Worm (Caenorhabditis elegans) whole organism, L4 larva: ENCODE results near the gene C45B2.3.

Experiments
- D1046.2 ChIP-seq: fragments of 200-800 bp; sonication (Bioruptor generic); IDR thresholded peaks from 2 replicates; pipeline ENCODE4 v1.3.6; 2022; ENCODE audit warnings: missing genetic modification characterization, missing compliant biosample characterization
- F10B5.3 ChIP-seq: sonication (generic microtip); optimal IDR thresholded peaks from 2 replicates; lab custom pipeline; 2016; ENCODE audit warnings: mild to moderate bottlenecking, missing genetic modification characterization, missing compliant biosample characterization
- F26F4.8 ChIP-seq: fragments of 200-800 bp; sonication (Bioruptor generic); conservative IDR thresholded peaks from 2 replicates; pipeline ENCODE4 v1.3.6; 2022; ENCODE audit warnings: missing genetic modification characterization, missing compliant biosample characterization
- F37D6.2 ChIP-seq: sonication (generic microtip); optimal IDR thresholded peaks from 2 replicates; lab custom pipeline; 2016; ENCODE audit warnings: mild to moderate bottlenecking, missing genetic modification characterization, missing compliant biosample characterization
- F44E2.7 ChIP-seq: fragments of 200-800 bp; sonication (Bioruptor generic); IDR thresholded peaks from 2 replicates; pipeline ENCODE4 v2.1.2; 2022; ENCODE audit warnings: missing genetic modification characterization, missing compliant biosample characterization
- R02D3.7 ChIP-seq: fragments of 150-350 bp; sonication (generic microtip); optimal IDR thresholded peaks from 3 replicates; lab custom pipeline; 2014; ENCODE audit warnings: missing biosample characterization, missing genetic modification characterization
- T26A8.4 ChIP-seq: fragments of 200-800 bp; sonication (Bioruptor generic); IDR thresholded peaks from 2 replicates; pipeline ENCODE4 v1.3.6; 2022; ENCODE audit warnings: missing genetic modification characterization, missing compliant biosample characterization
- Y105C5A.15 ChIP-seq: fragments of 200-800 bp; sonication (Bioruptor generic); IDR thresholded peaks from 2 replicates; pipeline ENCODE4 v1.3.6; 2022; ENCODE audit warnings: missing genetic modification characterization, missing compliant biosample characterization
- Y5F2A.4 ChIP-seq: fragments of 200-800 bp; sonication (Bioruptor generic); optimal IDR thresholded peaks from 2 replicates; lab custom pipeline; 2018; ENCODE audit warnings: mild to moderate bottlenecking, missing genetic modification characterization, missing compliant biosample characterization
- Y75B8A.6 ChIP-seq: fragments of 200-800 bp; sonication (Bioruptor generic); IDR thresholded peaks from 2 replicates; pipeline ENCODE4 v1.3.6; 2022; ENCODE audit warnings: missing genetic modification reagents, missing genetic modification characterization, missing compliant biosample characterization
- arid-1 ChIP-seq: fragments of 200-800 bp; sonication (Bioruptor generic); conservative IDR thresholded peaks from 2 replicates; pipeline ENCODE4 v1.3.6; 2022; ENCODE audit warnings: missing genetic modification reagents, missing genetic modification characterization, missing compliant biosample characterization
- attf-4 ChIP-seq: sonication (generic microtip); optimal IDR thresholded peaks from 3 replicates; lab custom pipeline; 2017; ENCODE audit warnings: missing biosample characterization, missing genetic modification characterization
- ceh-20 ChIP-seq: fragments of 200-800 bp; sonication (Bioruptor generic); IDR thresholded peaks from 2 replicates; pipeline ENCODE4 v1.3.6; 2022; ENCODE audit warnings: missing genetic modification reagents, missing genetic modification characterization, missing compliant biosample characterization
- ceh-44 ChIP-seq: fragments of 200-800 bp; sonication (Bioruptor generic); IDR thresholded peaks from 2 replicates; pipeline ENCODE4 v1.3.6; 2022; ENCODE audit warnings: missing genetic modification reagents, missing genetic modification characterization, missing compliant biosample characterization
- cey-2 ChIP-seq: sonication (generic microtip); optimal IDR thresholded peaks from 3 replicates; lab custom pipeline; 2017; ENCODE audit warnings: missing genetic modification characterization, mild to moderate bottlenecking, missing compliant biosample characterization, antibody characterized with exemption, borderline replicate concordance; ENCODE audit not compliant: insufficient read depth
- daf-12 ChIP-seq: fragments of 150-350 bp; optimal IDR thresholded peaks from 2 replicates; lab custom pipeline; 2014; ENCODE audit warnings: missing biosample characterization, missing genetic modification reagents, missing genetic modification characterization
- dmd-8 ChIP-seq: fragments of 200-800 bp; sonication (Bioruptor generic); IDR thresholded peaks from 2 replicates; pipeline ENCODE4 v1.3.6; 2022; ENCODE audit warnings: missing genetic modification characterization, missing compliant biosample characterization
- dmd-9 ChIP-seq: fragments of 200-800 bp; sonication (Bioruptor generic); IDR thresholded peaks from 2 replicates; pipeline ENCODE4 v1.3.6; 2022; ENCODE audit warnings: missing genetic modification reagents, missing genetic modification characterization, missing compliant biosample characterization
- dpl-1 ChIP-seq: fragments of 150-350 bp; optimal IDR thresholded peaks from 2 replicates; lab custom pipeline; 2014; ENCODE audit warnings: missing biosample characterization, missing genetic modification reagents, missing genetic modification characterization
- duxl-1 ChIP-seq: sonication (generic microtip); optimal IDR thresholded peaks from 2 replicates; lab custom pipeline; 2016; ENCODE audit warnings: mild to moderate bottlenecking, missing genetic modification characterization, moderate library complexity, missing compliant biosample characterization; ENCODE audit not compliant: poor library complexity
- egl-43 ChIP-seq: fragments of 200-800 bp; sonication (Bioruptor generic); IDR thresholded peaks from 2 replicates; pipeline ENCODE4 v1.3.6; 2022; ENCODE audit warnings: missing genetic modification reagents, missing genetic modification characterization, missing compliant biosample characterization
- fkh-10 ChIP-seq: fragments of 150-350 bp; optimal IDR thresholded peaks from 2 replicates; lab custom pipeline; 2014; ENCODE audit warnings: missing biosample characterization, missing genetic modification reagents, missing genetic modification characterization
- fos-1 ChIP-seq: fragments of 150-350 bp; optimal IDR thresholded peaks from 2 replicates; lab custom pipeline; 2014; ENCODE audit warnings: missing biosample characterization, missing genetic modification characterization
- hif-1 ChIP-seq, 2 experiments: sonication (generic microtip); optimal IDR thresholded peaks; 2 replicates each; lab custom pipeline; 2016 to 2017; ENCODE audit warnings: missing compliant biosample characterization in 2 of 2, missing genetic modification characterization in 2 of 2, missing genetic modification reagents in 2 of 2, missing genotype in 2 of 2, mild to moderate bottlenecking in 1 of 2
- hlh-30 ChIP-seq: sonication (generic microtip); optimal IDR thresholded peaks from 2 replicates; lab custom pipeline; 2017; ENCODE audit warnings: antibody characterized with exemption, mild to moderate bottlenecking, missing genetic modification characterization, missing compliant biosample characterization; ENCODE audit not compliant: insufficient read depth
- hmg-1.1 ChIP-seq: fragments of 200-800 bp; sonication (Bioruptor generic); IDR thresholded peaks from 2 replicates; pipeline ENCODE4 v1.3.6; 2022; ENCODE audit warnings: missing genetic modification reagents, missing genetic modification characterization, missing compliant biosample characterization
- jun-1 ChIP-seq: fragments of 150-350 bp; optimal IDR thresholded peaks from 2 replicates; lab custom pipeline; 2014; ENCODE audit warnings: missing biosample characterization, missing genetic modification reagents, missing genetic modification characterization
- lim-7 ChIP-seq: fragments of 200-800 bp; sonication (Bioruptor generic); IDR thresholded peaks from 2 replicates; pipeline ENCODE4 v1.3.6; 2022; ENCODE audit warnings: missing genetic modification characterization, missing compliant biosample characterization
- lin-1 ChIP-seq: fragments of 200-800 bp; sonication (Bioruptor generic); IDR thresholded peaks from 2 replicates; pipeline ENCODE4 v1.3.6; 2022; ENCODE audit warnings: missing genetic modification reagents, missing genetic modification characterization, missing compliant biosample characterization
- lin-13 ChIP-seq: fragments of 150-350 bp; optimal IDR thresholded peaks from 2 replicates; lab custom pipeline; 2014; ENCODE audit warnings: missing biosample characterization, missing genetic modification reagents, missing genetic modification characterization
- lir-3 ChIP-seq: sonication (generic microtip); optimal IDR thresholded peaks from 2 replicates; lab custom pipeline; 2016; ENCODE audit warnings: mild to moderate bottlenecking, missing genetic modification characterization, missing compliant biosample characterization
- madf-5 ChIP-seq, 2 experiments: fragments of 200-800 bp; sonication (Bioruptor generic); IDR thresholded peaks; 2 replicates each; pipeline ENCODE4 v1.3.6; 2022; ENCODE audit warnings: missing compliant biosample characterization in 2 of 2, missing genetic modification characterization in 2 of 2
- madf-9 ChIP-seq: fragments of 200-800 bp; sonication (Bioruptor generic); conservative IDR thresholded peaks from 2 replicates; pipeline ENCODE4 v1.3.6; 2022; ENCODE audit warnings: missing genetic modification reagents, missing genetic modification characterization, missing compliant biosample characterization
- mdt-29 ChIP-seq: fragments of 200-800 bp; sonication (Bioruptor generic); IDR thresholded peaks from 2 replicates; pipeline ENCODE4 v1.3.6; 2022; ENCODE audit warnings: missing genetic modification reagents, missing genetic modification characterization, missing compliant biosample characterization
- mep-1 ChIP-seq: fragments of 150-350 bp; sonication (generic microtip); optimal IDR thresholded peaks from 3 replicates; lab custom pipeline; 2014; ENCODE audit warnings: missing biosample characterization, missing genetic modification characterization
- nhr-10 ChIP-seq: fragments of 150-350 bp; optimal IDR thresholded peaks from 2 replicates; lab custom pipeline; 2014; ENCODE audit warnings: missing biosample characterization, missing genetic modification characterization
- nhr-11 ChIP-seq: fragments of 150-350 bp; optimal IDR thresholded peaks from 2 replicates; lab custom pipeline; 2014; ENCODE audit warnings: missing biosample characterization, missing genetic modification characterization
- nhr-111 ChIP-seq: fragments of 200-800 bp; sonication (Bioruptor generic); optimal IDR thresholded peaks from 2 replicates; lab custom pipeline; 2018; ENCODE audit warnings: mild to moderate bottlenecking, missing genetic modification characterization, missing compliant biosample characterization
- nhr-237 ChIP-seq: sonication (generic microtip); optimal IDR thresholded peaks from 2 replicates; lab custom pipeline; 2017; ENCODE audit warnings: missing biosample characterization, missing genetic modification characterization
- nhr-48 ChIP-seq: sonication (generic microtip); optimal IDR thresholded peaks from 2 replicates; lab custom pipeline; 2016; ENCODE audit warnings: mild to moderate bottlenecking, missing genetic modification characterization, missing compliant biosample characterization
- nhr-6 ChIP-seq: fragments of 150-350 bp; optimal IDR thresholded peaks from 2 replicates; lab custom pipeline; 2014; ENCODE audit warnings: missing biosample characterization, missing genetic modification characterization
- nhr-76 ChIP-seq: fragments of 150-350 bp; optimal IDR thresholded peaks from 2 replicates; lab custom pipeline; 2014; ENCODE audit warnings: missing biosample characterization, missing genetic modification characterization
- saeg-2 ChIP-seq: fragments of 200-800 bp; sonication (Bioruptor generic); IDR thresholded peaks from 2 replicates; pipeline ENCODE4 v1.3.6; 2022; ENCODE audit warnings: missing genetic modification reagents, missing genetic modification characterization, missing compliant biosample characterization
- set-16 ChIP-seq: fragments of 200-800 bp; sonication (Bioruptor generic); IDR thresholded peaks from 2 replicates; pipeline ENCODE4 v1.3.6; 2022; ENCODE audit warnings: missing genetic modification reagents, missing genetic modification characterization, missing compliant biosample characterization
- skn-1 ChIP-seq: fragments of 150-350 bp; optimal IDR thresholded peaks from 2 replicates; lab custom pipeline; 2014; ENCODE audit warnings: missing biosample characterization, missing genetic modification characterization
- snpc-1.2 ChIP-seq: fragments of 200-800 bp; sonication (Bioruptor generic); IDR thresholded peaks from 2 replicates; pipeline ENCODE4 v1.3.6; 2022; ENCODE audit warnings: missing genetic modification reagents, missing genetic modification characterization, missing compliant biosample characterization
- spr-3 ChIP-seq: fragments of 200-800 bp; sonication (Bioruptor generic); optimal IDR thresholded peaks from 2 replicates; lab custom pipeline; 2018; ENCODE audit warnings: mild to moderate bottlenecking, missing genetic modification characterization, missing compliant biosample characterization
- tra-1 ChIP-seq: fragments of 200-800 bp; sonication (Bioruptor generic); IDR thresholded peaks from 2 replicates; pipeline ENCODE4 v1.3.6; 2022; ENCODE audit warnings: missing genetic modification reagents, missing genetic modification characterization, missing compliant biosample characterization
- unc-130 ChIP-seq: sonication (generic microtip); optimal IDR thresholded peaks from 2 replicates; lab custom pipeline; 2016; ENCODE audit warnings: missing genetic modification reagents, missing genetic modification characterization, missing compliant biosample characterization
- zip-11 ChIP-seq: fragments of 200-800 bp; sonication (Bioruptor generic); IDR thresholded peaks from 2 replicates; pipeline ENCODE4 v1.3.6; 2022; ENCODE audit warnings: missing genetic modification characterization, missing compliant biosample characterization
- zip-2 ChIP-seq: fragments of 150-350 bp; optimal IDR thresholded peaks from 2 replicates; lab custom pipeline; 2014; ENCODE audit warnings: missing biosample characterization, missing genetic modification characterization
- ztf-11 ChIP-seq: fragments of 150-350 bp; optimal IDR thresholded peaks from 2 replicates; lab custom pipeline; 2014; ENCODE audit warnings: missing biosample characterization, missing genetic modification characterization

C45B2.3 gene

ce11 chrX:6128225-6128686 lies 45.5 kb downstream of the C45B2.3 start, which contains the start of gene C15H9.9 (continued):
- TF ChIP-seq dpl-1 (GFP tag; lab: Kevin White, UChicago) (no peak), mep-1 (peak; percentile 37), hif-1 (tag; optimal IDR thresholded peaks at IDR 0.05; lab: Kevin White, UChicago) (no peak), snpc-1.2 (no peak), nhr-11 (tag; lab: Kevin White, UChicago) (no peak), nhr-10 (tag; lab: Kevin White, UChicago) (no peak), unc-130 (GFP tag; lab: Kevin White, UChicago) (no peak), ceh-20 (GFP tag; lab: Robert Waterston, UW) (no peak), zip-2 (tag; lab: Kevin White, UChicago) (no peak), hmg-1.1 (peak; percentile 52; the same call in 1 of the 2 replicates), arid-1 (no peak), hlh-30 (tag; lab: Kevin White, UChicago) (peak; percentile 2), skn-1 (no peak), egl-43 (GFP tag; lab: Robert Waterston, UW) (0 out of 2 replicates have a peak, but pooled peaks have one; percentile 38), saeg-2 (GFP tag; lab: Robert Waterston, UW) (no peak), tra-1 (GFP tag; lab: Robert Waterston, UW) (no peak), nhr-6 (tag; lab: Kevin White, UChicago) (no peak), duxl-1 (tag; lab: Kevin White, UChicago) (no peak), nhr-237 (tag; lab: Kevin White, UChicago) (no peak), mdt-29 (GFP tag; lab: Robert Waterston, UW) (no peak), zip-11 (no peak), spr-3 (GFP tag; lab: Kevin White, UChicago) (no peak), set-16 (GFP tag; lab: Robert Waterston, UW) (no peak), lim-7 (GFP tag; lab: Robert Waterston, UW) (no peak), daf-12 (tag; lab: Kevin White, UChicago) (no peak), fkh-10 (GFP tag; lab: Kevin White, UChicago) (no peak), dmd-9 (GFP tag; lab: Robert Waterston, UW) (no peak), attf-4 (tag; lab: Kevin White, UChicago) (no peak), F37D6.2 (tag; lab: Kevin White, UChicago) (peak; percentile 21), nhr-48 (tag; lab: Kevin White, UChicago) (no peak), Y105C5A.15 (GFP tag; lab: Robert Waterston, UW) (no peak), ceh-44 (GFP tag; lab: Robert Waterston, UW) (no peak), nhr-76 (tag; lab: Kevin White, UChicago) (no peak), lin-1 (GFP tag; lab: Robert Waterston, UW) (no peak), T26A8.4 (GFP tag; lab: Robert Waterston, UW) (0 out of 2 replicates have a peak, but pooled peaks have one; percentile 9), madf-9 (GFP tag; lab: Robert Waterston, UW) (0 out of 2 replicates have a peak, but pooled peaks have one; percentile 13), cey-2 (no peak), D1046.2 (GFP tag; lab: Robert Waterston, UW) (no peak), dmd-8 (GFP tag; lab: Robert Waterston, UW) (no peak), F26F4.8 (no peak), F44E2.7 (GFP tag; lab: Robert Waterston, UW) (no peak), ztf-11 (tag; lab: Kevin White, UChicago) (no peak), Y75B8A.6 (no peak), lin-13 (GFP tag; lab: Kevin White, UChicago) (peak; percentile 17), madf-5 (GFP tag; IDR thresholded peaks at IDR 0.05; lab: Robert Waterston, UW) (no peak), F10B5.3 (tag; lab: Kevin White, UChicago) (no peak), Y5F2A.4 (GFP tag; lab: Kevin White, UChicago) (no peak), fos-1 (tag; lab: Kevin White, UChicago) (no peak), R02D3.7 (tag; lab: Kevin White, UChicago) (no peak), nhr-111 (GFP tag; lab: Kevin White, UChicago) (no peak), jun-1 (tag; lab: Kevin White, UChicago) (no peak), lir-3 (tag; lab: Kevin White, UChicago) (no peak)
